Worm (Caenorhabditis elegans): ENCODE results near the gene idpp-16.

ce11 chrV:11570169-11570651 lies 36.1 kb downstream of the idpp-16 start, which contains the start of the genes nhr-101 and pms-2:
- TF ChIP-seq tra-4 (tag; optimal IDR thresholded peaks at IDR 0.05), result no peak
- no peak for TF ChIP-seq ets-7 (tag; optimal IDR thresholded peaks at IDR 0.05)
- no peak for TF ChIP-seq F13C5.2 (tag; optimal IDR thresholded peaks at IDR 0.05)
- no peak for TF ChIP-seq flt-1 (GFP tag; IDR thresholded peaks at IDR 0.05)
- no peak for TF ChIP-seq ceh-13 (GFP tag; optimal IDR thresholded peaks at IDR 0.05)
- TF ChIP-seq tbx-37 (GFP tag; conservative IDR thresholded peaks at IDR 0.05), result no peak
- TF ChIP-seq ama-1 (optimal IDR thresholded peaks at IDR 0.05), result no peak
- no peak for TF ChIP-seq pes-1 (GFP tag; IDR thresholded peaks at IDR 0.05)
- no peak for TF ChIP-seq hmg-4 (GFP tag; optimal IDR thresholded peaks at IDR 0.05)
- no peak for TF ChIP-seq ceh-36 (tag; optimal IDR thresholded peaks at IDR 0.05)
- no peak for TF ChIP-seq hnd-1 (tag; optimal IDR thresholded peaks at IDR 0.05)
- TF ChIP-seq tbx-11 (GFP tag; IDR thresholded peaks at IDR 0.05), result no peak
- TF ChIP-seq hmbx-1 (tag; optimal IDR thresholded peaks at IDR 0.05), result no peak
- no peak for TF ChIP-seq aly-1 (tag; optimal IDR thresholded peaks at IDR 0.05)
